Worm (Caenorhabditis elegans): Measurements from ENCODE around the gene nspd-9.

- TF ChIP-seq ama-1 (optimal IDR thresholded peaks at IDR 0.05) (no peak), ZK546.5 (tag; optimal IDR thresholded peaks at IDR 0.05) (no peak), mml-1 (tag; optimal IDR thresholded peaks at IDR 0.05) (no peak), unc-62 (GFP tag; optimal IDR thresholded peaks at IDR 0.05) (no peak), aly-2 (tag; optimal IDR thresholded peaks at IDR 0.05) (no peak), elt-3 (tag; optimal IDR thresholded peaks at IDR 0.05) (no peak), nhr-76 (tag; optimal IDR thresholded peaks at IDR 0.05) (no peak), ztf-11 (tag; optimal IDR thresholded peaks at IDR 0.05) (no peak), nhr-237 (tag; optimal IDR thresholded peaks at IDR 0.05) (no peak), nhr-11 (tag; optimal IDR thresholded peaks at IDR 0.05) (no peak), R02D3.7 (tag; optimal IDR thresholded peaks at IDR 0.05) (no peak)
Measured at ce11 chrIII:4817240-4817639, 12.9 kb downstream of the nspd-9 start, which contains the start of gene F26A1.4.

All from whole organism, L3 larva.